Worm (Caenorhabditis elegans) whole organism, late embryonic: Measurements from ENCODE around the gene D2096.10.
A peak's percentile ranks its signal among the peaks of the same experiment; 100 is the strongest.

Experiments used
- ama-1 ChIP-seq: fragments of 150-350 bp; optimal IDR thresholded peaks from 2 replicates; lab custom pipeline; 2014
- ceh-9 ChIP-seq: sonication (generic microtip); optimal IDR thresholded peaks from 2 replicates; lab custom pipeline; 2016; ENCODE audit warnings: mild to moderate bottlenecking, missing genetic modification characterization, inconsistent platforms, missing compliant biosample characterization
- ets-4 ChIP-seq: sonication (generic microtip); optimal IDR thresholded peaks from 2 replicates; lab custom pipeline; 2016; ENCODE audit warnings: missing genetic modification characterization, missing compliant biosample characterization
- nfya-1 ChIP-seq: sonication (generic microtip); optimal IDR thresholded peaks from 2 replicates; lab custom pipeline; 2017; ENCODE audit warnings: missing genetic modification characterization, mild to moderate bottlenecking, missing compliant biosample characterization, antibody characterized with exemption, moderate library complexity
- pha-4 ChIP-seq: fragments of 150-350 bp; optimal IDR thresholded peaks from 2 replicates; lab custom pipeline; 2018; ENCODE audit warnings: missing biosample characterization, missing genetic modification reagents, missing genetic modification characterization
- unc-3 ChIP-seq, 2 experiments: fragments of 200-800 bp in 1 of 2; sonication (Bioruptor generic) in 1 of 2; sonication (generic microtip) in 1 of 2; conservative IDR thresholded peaks in 1 of 2; optimal IDR thresholded peaks in 1 of 2; 2 replicates each; pipeline versions ENCODE4 v1.3.6 to Lab custom; 2016 to 2022; ENCODE audit warnings: missing compliant biosample characterization in 2 of 2, missing genetic modification characterization in 2 of 2, missing genetic modification reagents in 1 of 2

DNA sequence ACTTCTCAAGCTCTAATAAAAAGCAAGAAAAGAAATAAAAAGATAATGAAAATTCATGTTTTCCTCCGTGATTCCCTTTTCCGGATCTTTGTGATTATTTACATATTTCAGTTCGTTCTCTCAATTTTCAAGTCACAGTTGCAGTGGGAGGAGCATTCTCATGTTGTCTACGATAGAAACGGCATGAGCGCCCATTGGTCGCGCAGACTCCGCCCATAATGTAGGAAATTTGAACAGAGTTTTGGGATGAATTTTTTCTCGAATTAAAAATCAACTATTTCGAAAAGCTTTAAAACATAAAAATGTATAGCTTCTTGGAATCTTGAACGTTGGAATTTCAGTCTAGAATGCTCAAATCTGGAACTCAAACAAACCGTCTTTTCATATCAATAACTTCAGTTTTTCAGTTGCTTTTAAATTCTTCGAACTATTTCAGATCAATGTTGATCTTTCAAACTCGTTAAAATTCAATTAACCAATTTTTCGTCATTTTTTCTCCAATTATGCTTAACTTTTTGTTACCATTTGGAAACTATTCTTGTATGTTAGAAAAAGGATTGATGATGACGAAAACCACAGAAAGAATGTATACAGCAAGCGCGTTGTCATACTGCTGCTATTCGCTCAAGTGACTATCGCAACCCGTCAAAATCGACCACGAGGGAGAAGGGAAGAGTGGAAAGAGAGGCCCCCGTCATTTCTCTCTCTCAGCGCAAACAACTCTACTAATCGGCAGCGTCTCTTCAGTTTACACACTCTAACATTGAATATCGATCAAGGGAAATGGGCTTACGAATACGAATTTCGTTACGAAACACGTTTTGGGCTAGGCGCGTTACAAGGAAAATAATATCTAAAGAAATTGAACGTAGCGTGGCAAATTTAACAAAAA, 42.8 kb upstream of the D2096.10 start:
- no peak for TF ChIP-seq ets-4 (tag; lab: Kevin White, UChicago)
- TF ChIP-seq nfya-1 (tag; lab: Kevin White, UChicago): peak; percentile 99
- 0 out of 2 replicates have a peak, but pooled peaks have one; percentile 27 for TF ChIP-seq unc-3 (GFP tag; conservative IDR thresholded peaks at IDR 0.05; lab: Robert Waterston, UW)
- TF ChIP-seq unc-3 (tag; optimal IDR thresholded peaks at IDR 0.05; lab: Kevin White, UChicago): no peak
- TF ChIP-seq pha-4: no peak
- no peak for TF ChIP-seq ceh-9
- TF ChIP-seq ama-1 (lab: Kevin White, UChicago): peak; percentile 87
